Fruit fly (Drosophila melanogaster) whole organism, embryonic: ENCODE results near the gene Inx5.
A peak's percentile ranks its signal among the peaks of the same experiment; 100 is the strongest.

ENCODE experiments used
- Atf-2 ChIP-seq: fragments of 200-800 bp; sonication (Bioruptor generic); optimal IDR thresholded peaks from 2 replicates; lab custom pipeline; 2016; ENCODE audit warnings: missing biosample characterization, missing genetic modification characterization
- Bgb ChIP-seq: fragments of 200-800 bp; sonication (Bioruptor generic); IDR thresholded peaks from 2 replicates; pipeline ENCODE4 v1.3.6; 2022; ENCODE audit warnings: missing biosample characterization, missing genetic modification characterization; ENCODE audit not compliant: partially characterized antibody
- CG10462 ChIP-seq: fragments of 200-800 bp; sonication (Bioruptor generic); optimal IDR thresholded peaks from 2 replicates; lab custom pipeline; 2016; ENCODE audit warnings: missing biosample characterization, missing genetic modification characterization
- CG11085 ChIP-seq: fragments of 200-800 bp; sonication (Bioruptor generic); IDR thresholded peaks from 2 replicates; pipeline ENCODE4 v1.3.6; 2022; ENCODE audit warnings: missing biosample characterization, missing genetic modification characterization
- CG11560 ChIP-seq: fragments of 200-800 bp; sonication (Bioruptor generic); IDR thresholded peaks from 3 replicates; pipeline ENCODE4 v1.3.6; 2022; ENCODE audit warnings: missing biosample characterization, missing genetic modification characterization
- CG12659 ChIP-seq: fragments of 200-800 bp; sonication (Bioruptor generic); optimal IDR thresholded peaks from 3 replicates; lab custom pipeline; 2017; ENCODE audit warnings: mild to moderate bottlenecking, missing biosample characterization, missing genetic modification reagents, missing genetic modification characterization
- CG13287 ChIP-seq: fragments of 200-800 bp; sonication (Bioruptor generic); IDR thresholded peaks from 2 replicates; pipeline ENCODE4 v1.3.6; 2022; ENCODE audit warnings: missing biosample characterization, missing genetic modification characterization; ENCODE audit not compliant: partially characterized antibody
- CG14860 ChIP-seq: fragments of 200-800 bp; sonication (Bioruptor generic); IDR thresholded peaks from 3 replicates; pipeline ENCODE4 v1.3.6; 2022; ENCODE audit warnings: missing biosample characterization, missing genetic modification characterization; ENCODE audit not compliant: partially characterized antibody
- CG15514 ChIP-seq: fragments of 200-800 bp; sonication (Bioruptor generic); optimal IDR thresholded peaks from 3 replicates; lab custom pipeline; 2017; ENCODE audit warnings: missing biosample characterization, missing genetic modification characterization, mild to moderate bottlenecking, moderate library complexity, missing genetic modification reagents
- CG16813 ChIP-seq: fragments of 200-800 bp; sonication (Bioruptor generic); IDR thresholded peaks from 3 replicates; pipeline ENCODE4 v1.3.6; 2022; ENCODE audit warnings: missing biosample characterization, missing genetic modification characterization; ENCODE audit not compliant: partially characterized antibody
- CG18011 ChIP-seq: fragments of 200-800 bp; sonication (Bioruptor generic); optimal IDR thresholded peaks from 2 replicates; lab custom pipeline; 2017; ENCODE audit warnings: missing biosample characterization, missing genetic modification characterization, mild to moderate bottlenecking, moderate library complexity, missing genotype
- CG31365 ChIP-seq: fragments of 200-800 bp; sonication (Bioruptor generic); optimal IDR thresholded peaks from 2 replicates; lab custom pipeline; 2018; ENCODE audit warnings: missing biosample characterization, mild to moderate bottlenecking, missing genetic modification characterization
- CG33213 ChIP-seq: fragments of 200-800 bp; sonication (Bioruptor generic); optimal IDR thresholded peaks from 3 replicates; lab custom pipeline; 2016; ENCODE audit warnings: missing biosample characterization, missing genetic modification characterization
- CG5953 ChIP-seq: fragments of 200-800 bp; sonication (Bioruptor generic); IDR thresholded peaks from 2 replicates; pipeline ENCODE4 v1.3.6; 2022; ENCODE audit warnings: missing biosample characterization, missing genetic modification characterization
- CG6791 ChIP-seq: fragments of 200-800 bp; sonication (Bioruptor generic); IDR thresholded peaks from 3 replicates; pipeline ENCODE4 v1.3.6; 2022; ENCODE audit warnings: missing biosample characterization, missing genetic modification characterization; ENCODE audit not compliant: partially characterized antibody
- CG7745 ChIP-seq: fragments of 200-800 bp; sonication (Bioruptor generic); optimal IDR thresholded peaks from 2 replicates; lab custom pipeline; 2018; ENCODE audit warnings: missing biosample characterization, mild to moderate bottlenecking, missing genetic modification characterization, moderate library complexity
- CG8290 ChIP-seq, 3 experiments: fragments of 200-800 bp; sonication (Bioruptor generic); optimal IDR thresholded peaks; 2 replicates each; lab custom pipeline; 2016 to 2019; ENCODE audit warnings: missing biosample characterization in 3 of 3, missing genetic modification characterization in 3 of 3, mild to moderate bottlenecking in 2 of 3, moderate library complexity in 1 of 3
- CG9797 ChIP-seq: fragments of 200-800 bp; sonication (Bioruptor generic); optimal IDR thresholded peaks from 3 replicates; lab custom pipeline; 2018; ENCODE audit warnings: missing biosample characterization, mild to moderate bottlenecking, missing genetic modification characterization
- CTCF ChIP-seq: fragments of 200-800 bp; sonication (Bioruptor generic); optimal IDR thresholded peaks from 2 replicates; lab custom pipeline; 2017; ENCODE audit warnings: missing biosample characterization, mild to moderate bottlenecking, missing genetic modification characterization, moderate library complexity
- D19A ChIP-seq: fragments of 200-800 bp; optimal IDR thresholded peaks from 3 replicates; lab custom pipeline; 2019; ENCODE audit warnings: missing biosample characterization, mild to moderate bottlenecking, missing genetic modification characterization, moderate library complexity
- Dad ChIP-seq: fragments of 200-800 bp; sonication (Bioruptor generic); optimal IDR thresholded peaks from 3 replicates; lab custom pipeline; 2016; ENCODE audit warnings: missing biosample characterization, missing genetic modification characterization
- Dll ChIP-seq: fragments of 200-800 bp; sonication (Bioruptor generic); IDR thresholded peaks from 4 replicates; pipeline ENCODE4 v1.3.6; 2022; ENCODE audit warnings: missing biosample characterization, missing genetic modification characterization; ENCODE audit not compliant: partially characterized antibody
- Dp ChIP-seq: fragments of 200-800 bp; sonication (Bioruptor generic); optimal IDR thresholded peaks from 2 replicates; lab custom pipeline; 2018; ENCODE audit warnings: missing biosample characterization, mild to moderate bottlenecking, missing genetic modification characterization, moderate library complexity
- E2f2 ChIP-seq: fragments of 200-800 bp; sonication (Bioruptor generic); IDR thresholded peaks from 2 replicates; pipeline ENCODE4 v1.3.6; 2022; ENCODE audit warnings: missing biosample characterization, missing genetic modification characterization
- Fer2 ChIP-seq: fragments of 200-800 bp; sonication (Bioruptor generic); optimal IDR thresholded peaks from 2 replicates; lab custom pipeline; 2018; ENCODE audit warnings: missing biosample characterization, mild to moderate bottlenecking, missing genetic modification characterization, moderate library complexity
- MBD-R2 ChIP-seq: fragments of 200-800 bp; sonication (Bioruptor generic); IDR thresholded peaks from 2 replicates; pipeline ENCODE4 v1.3.6; 2022; ENCODE audit warnings: missing biosample characterization, missing genetic modification characterization
- Med ChIP-seq: fragments of 200-800 bp; sonication (Bioruptor generic); peaks from one replicate; lab custom pipeline; 2016; ENCODE audit warnings: missing biosample characterization, missing genetic modification characterization, mild to moderate bottlenecking, inconsistent platforms, moderate library complexity
- amos ChIP-seq: fragments of 200-800 bp; sonication (Bioruptor generic); IDR thresholded peaks from 2 replicates; pipeline ENCODE4 v1.3.6; 2022; ENCODE audit warnings: missing biosample characterization, missing genetic modification characterization; ENCODE audit not compliant: partially characterized antibody
- ato ChIP-seq: fragments of 200-800 bp; sonication (Bioruptor generic); IDR thresholded peaks from 2 replicates; pipeline ENCODE4 v1.3.6; 2022; ENCODE audit warnings: missing biosample characterization, missing genetic modification characterization; ENCODE audit not compliant: partially characterized antibody
- bbx ChIP-seq: fragments of 200-800 bp; sonication (Bioruptor generic); IDR thresholded peaks from 2 replicates; pipeline ENCODE4 v1.3.6; 2022; ENCODE audit warnings: missing biosample characterization, missing genetic modification characterization; ENCODE audit not compliant: partially characterized antibody
- bcd ChIP-seq: fragments of 200-800 bp; sonication (Bioruptor generic); optimal IDR thresholded peaks from 2 replicates; lab custom pipeline; 2017; ENCODE audit warnings: missing biosample characterization, mild to moderate bottlenecking, missing genetic modification characterization
- chif ChIP-seq, 2 experiments: fragments of 200-800 bp; sonication (Bioruptor generic); optimal IDR thresholded peaks; 3 replicates each; lab custom pipeline; 2016; ENCODE audit warnings: missing biosample characterization in 2 of 2, missing genetic modification characterization in 2 of 2
- gfzf ChIP-seq: fragments of 200-800 bp; sonication (Bioruptor generic); optimal IDR thresholded peaks from 2 replicates; lab custom pipeline; 2016; ENCODE audit warnings: missing biosample characterization, mild to moderate bottlenecking, missing genetic modification characterization, moderate library complexity
- gt ChIP-seq: fragments of 200-800 bp; sonication (Bioruptor generic); IDR thresholded peaks from 2 replicates; pipeline ENCODE4 v1.3.6; 2022; ENCODE audit warnings: missing biosample characterization, missing genetic modification characterization
- hth ChIP-seq: fragments of >200 bp; optimal IDR thresholded peaks from 2 replicates; lab custom pipeline; 2017; ENCODE audit warnings: inconsistent platforms
- knrl ChIP-seq: fragments of 200-800 bp; sonication (Bioruptor generic); IDR thresholded peaks from 3 replicates; pipeline ENCODE4 v1.3.6; 2022; ENCODE audit warnings: missing biosample characterization, missing genetic modification characterization; ENCODE audit not compliant: partially characterized antibody
- lilli ChIP-seq: fragments of 200-800 bp; sonication (Bioruptor generic); optimal IDR thresholded peaks from 3 replicates; lab custom pipeline; 2016; ENCODE audit warnings: missing biosample characterization, missing genetic modification characterization
- oc ChIP-seq: fragments of 200-800 bp; sonication (Bioruptor generic); optimal IDR thresholded peaks from 2 replicates; lab custom pipeline; 2018; ENCODE audit warnings: missing biosample characterization, mild to moderate bottlenecking, missing genetic modification characterization, moderate library complexity
- prd ChIP-seq, 3 experiments: fragments of >200 bp in 2 of 3; fragments of 200-800 bp in 1 of 3; sonication (Bioruptor generic) in 1 of 3; optimal IDR thresholded peaks in 2 of 3; IDR thresholded peaks in 1 of 3; 2 replicates in 2 of 3; 3 replicates in 1 of 3; pipeline versions ENCODE4 v1.3.6 to Lab custom; 2017 to 2022; ENCODE audit warnings: missing biosample characterization in 1 of 3, missing genetic modification characterization in 1 of 3
- sd ChIP-seq: fragments of 200-800 bp; sonication (Bioruptor generic); optimal IDR thresholded peaks from 3 replicates; lab custom pipeline; 2018; ENCODE audit warnings: missing biosample characterization, mild to moderate bottlenecking, missing genetic modification characterization, moderate library complexity
- stwl ChIP-seq: fragments of 200-800 bp; sonication (Bioruptor generic); optimal IDR thresholded peaks from 3 replicates; lab custom pipeline; 2018; ENCODE audit warnings: missing biosample characterization, mild to moderate bottlenecking, missing genetic modification characterization, moderate library complexity
- unc-4 ChIP-seq: fragments of 200-800 bp; sonication (Bioruptor generic); IDR thresholded peaks from 2 replicates; pipeline ENCODE4 v1.3.6; 2022; ENCODE audit warnings: missing biosample characterization, missing genetic modification characterization; ENCODE audit not compliant: partially characterized antibody

Gene Inx5

DNA sequence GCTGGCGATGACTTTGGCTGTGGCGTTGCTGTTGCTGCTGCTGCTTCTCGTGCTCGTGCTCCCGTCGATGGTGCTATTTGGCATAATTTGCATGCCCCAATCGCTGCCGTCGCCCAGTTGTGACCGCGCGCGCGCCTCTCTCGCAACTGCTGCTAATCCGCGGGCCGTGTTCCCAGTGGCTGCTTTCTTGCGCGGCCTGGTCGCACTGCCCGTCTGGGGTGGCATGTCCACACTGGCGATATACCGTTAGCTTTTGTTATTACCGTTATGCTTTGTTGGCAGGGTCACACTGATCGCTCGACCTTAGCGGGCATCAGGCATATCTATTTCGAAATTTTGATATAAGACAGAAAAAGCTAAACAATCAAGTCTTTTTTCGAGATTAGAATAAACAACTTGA is 30.9 kb upstream of the Inx5 start, which contains the start of gene CG7990 (continued):
- peak; percentile 16 for TF ChIP-seq bcd (GFP tag; lab: Kevin White, UChicago)
- peak; percentile 71 for TF ChIP-seq CG18011 (GFP tag; lab: Kevin White, UChicago)
- peak; percentile 62 for TF ChIP-seq Bgb (GFP tag; lab: Robert Waterston, UW)
- no peak for TF ChIP-seq gt
- peak; percentile 67 for TF ChIP-seq bbx (GFP tag; lab: Robert Waterston, UW)
- peak; percentile 40; the same call in 1 of the 4 replicates for TF ChIP-seq Dll
- TF ChIP-seq amos, result peak; percentile 43
- TF ChIP-seq gfzf (GFP tag; lab: Kevin White, UChicago), result peak; percentile 75
- TF ChIP-seq CG33213 (GFP tag; lab: Kevin White, UChicago), result peak; percentile 4
- TF ChIP-seq knrl (GFP tag; lab: Robert Waterston, UW), result peak; percentile 22; the same call in 1 of the 3 replicates
- TF ChIP-seq MBD-R2 (GFP tag; lab: Robert Waterston, UW), result peak; percentile 38
- peak; percentile 38; the same call in 1 of the 2 replicates for TF ChIP-seq ato (GFP tag; lab: Robert Waterston, UW)
- TF ChIP-seq CG5953, result no peak
- TF ChIP-seq E2f2, result peak; percentile 63
- TF ChIP-seq CG12659 (GFP tag; lab: Kevin White, UChicago), result peak; percentile 27
- 0 out of 3 replicates have a peak, but pooled peaks have one; percentile 29 for TF ChIP-seq CG16813 (GFP tag; lab: Robert Waterston, UW)
- peak; percentile 65 for TF ChIP-seq CG13287 (GFP tag; lab: Robert Waterston, UW)
- TF ChIP-seq CG6791 (GFP tag; lab: Robert Waterston, UW), result peak; percentile 36; the same call in 1 of the 3 replicates
- peak; percentile 73 for TF ChIP-seq Med (GFP tag; lab: Kevin White, UChicago)
- TF ChIP-seq CG7745 (tag; lab: Kevin White, UChicago), result no peak
- 0 out of 3 replicates have a peak, but pooled peaks have one; percentile 14 for TF ChIP-seq CG14860 (GFP tag; lab: Robert Waterston, UW)
- no peak for TF ChIP-seq prd (optimal IDR thresholded peaks at IDR 0.05; lab: Kevin White, UChicago)
- 0 out of 3 replicates have a peak, but pooled peaks have one; percentile 15 for TF ChIP-seq prd (GFP tag; IDR thresholded peaks at IDR 0.05; lab: Robert Waterston, UW)
- peak; percentile 53 for TF ChIP-seq Dp (GFP tag; lab: Kevin White, UChicago)
- peak; percentile 66 for TF ChIP-seq CG9797 (GFP tag; lab: Kevin White, UChicago)
- no peak for TF ChIP-seq CG31365 (tag; lab: Kevin White, UChicago)
- 0 out of 2 replicates have a peak, but pooled peaks have one; percentile 24 for TF ChIP-seq unc-4 (GFP tag; lab: Robert Waterston, UW)
- TF ChIP-seq Atf-2 (GFP tag; lab: Kevin White, UChicago), result no peak
- no peak for TF ChIP-seq D19A (tag; lab: Kevin White, UChicago)
- TF ChIP-seq Dad (GFP tag; lab: Kevin White, UChicago), result no peak
- TF ChIP-seq CG11085 (GFP tag; lab: Robert Waterston, UW), result no peak
- peak; percentile 45 for TF ChIP-seq CG10462 (GFP tag; lab: Kevin White, UChicago)
- no peak for TF ChIP-seq hth
- no peak for TF ChIP-seq CG11560 (tag; lab: Robert Waterston, UW)
- peak; percentile 56 for TF ChIP-seq CG15514 (GFP tag; lab: Kevin White, UChicago)
- TF ChIP-seq lilli, result no peak
- peak; percentile 7 for TF ChIP-seq CTCF
- no peak for TF ChIP-seq sd (tag; lab: Kevin White, UChicago)
- TF ChIP-seq chif (GFP tag; optimal IDR thresholded peaks at IDR 0.05; lab: Kevin White, UChicago), result no peak
- TF ChIP-seq Fer2 (tag; lab: Kevin White, UChicago), result no peak
- TF ChIP-seq CG8290 (GFP tag; optimal IDR thresholded peaks at IDR 0.05; lab: Kevin White, UChicago), result no peak
- peak in 1 of 2 experiments; percentile 61 for TF ChIP-seq CG8290 (tag; optimal IDR thresholded peaks at IDR 0.05; lab: Kevin White, UChicago)
- TF ChIP-seq stwl (tag; lab: Kevin White, UChicago), result peak; percentile 95
- TF ChIP-seq oc, result peak; percentile 6
